Fruit fly (Drosophila melanogaster) whole organism, adult: ENCODE data around the gene CG8852.

Experiments
- cic ChIP-seq: fragments of 200-800 bp; sonication (Bioruptor generic); optimal IDR thresholded peaks from 2 replicates; lab custom pipeline; 2017; ENCODE audit warnings: missing biosample characterization, mild to moderate bottlenecking, missing genetic modification characterization, moderate library complexity
- kay ChIP-seq: fragments of 200-800 bp; sonication (Bioruptor generic); peaks from one replicate; lab custom pipeline; 2016; ENCODE audit warnings: missing biosample characterization, missing genetic modification characterization, borderline replicate concordance

DNA sequence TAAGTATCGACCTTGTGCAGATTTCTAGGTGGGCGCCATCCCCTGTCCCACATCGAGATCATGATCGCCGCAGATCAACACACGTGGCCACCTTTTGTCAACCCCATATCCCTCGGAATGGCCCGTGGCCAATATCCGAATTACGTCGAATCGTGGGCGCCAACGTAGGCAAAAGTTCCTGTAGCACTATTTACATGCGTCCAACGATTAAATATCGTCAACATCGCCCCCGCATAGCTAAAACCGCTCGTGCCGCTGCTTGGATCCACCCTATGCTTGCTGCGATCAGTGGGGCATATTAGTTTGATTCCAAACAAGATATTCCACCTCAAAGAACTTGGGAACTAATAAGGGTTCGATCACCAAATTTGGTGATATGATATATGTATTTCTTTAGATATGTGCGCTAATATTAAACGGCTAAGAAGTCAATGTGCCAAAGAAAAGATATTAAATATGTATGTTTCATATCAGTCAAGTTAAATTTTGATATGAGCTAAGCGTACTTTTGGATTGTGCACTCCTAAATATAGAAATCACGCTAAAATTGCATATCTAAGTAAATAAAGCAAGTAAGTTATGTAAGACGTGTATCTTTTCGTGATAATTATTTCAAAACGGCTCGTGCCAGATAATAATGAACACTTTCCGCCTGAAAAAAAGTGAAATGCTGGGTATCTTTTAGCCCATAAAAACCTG is 47.7 kb upstream of the CG8852 start:
- no peak for TF ChIP-seq kay (GFP tag; lab: Kevin White, UChicago)
- no peak for TF ChIP-seq cic (GFP tag; lab: Kevin White, UChicago)
